Worm (Caenorhabditis elegans) whole organism, midembryonic: Measurements from ENCODE around the gene C18C4.7.

ENCODE experiments used
- T22C8.4 ChIP-seq: fragments of 200-800 bp; sonication (Bioruptor generic); IDR thresholded peaks from 2 replicates; pipeline ENCODE4 v1.3.6; 2022; ENCODE audit warnings: missing genetic modification characterization, missing compliant biosample characterization
- flt-1 ChIP-seq: fragments of 200-800 bp; sonication (Bioruptor generic); IDR thresholded peaks from 2 replicates; pipeline ENCODE4 v1.3.6; 2022; ENCODE audit warnings: missing genetic modification characterization, missing compliant biosample characterization
- med-1 ChIP-seq: sonication (generic microtip); optimal IDR thresholded peaks from 2 replicates; lab custom pipeline; 2017; ENCODE audit warnings: missing genetic modification characterization, mild to moderate bottlenecking, missing compliant biosample characterization, antibody characterized with exemption, missing genetic modification reagents; ENCODE audit not compliant: insufficient read depth

- no peak for TF ChIP-seq flt-1 (GFP tag; lab: Robert Waterston, UW)
- no peak for TF ChIP-seq med-1 (GFP tag; lab: Kevin White, UChicago)
- TF ChIP-seq T22C8.4 (GFP tag; lab: Robert Waterston, UW) = no peak
Observed at ce11 chrV:5521735-5522241, 45.2 kb downstream of the C18C4.7 start, which contains the start of gene hir-1.
